Fruit fly (Drosophila melanogaster): ENCODE results near the gene CG32459.
A peak's percentile ranks its signal among the peaks of the same experiment; 100 is the strongest.

DNA sequence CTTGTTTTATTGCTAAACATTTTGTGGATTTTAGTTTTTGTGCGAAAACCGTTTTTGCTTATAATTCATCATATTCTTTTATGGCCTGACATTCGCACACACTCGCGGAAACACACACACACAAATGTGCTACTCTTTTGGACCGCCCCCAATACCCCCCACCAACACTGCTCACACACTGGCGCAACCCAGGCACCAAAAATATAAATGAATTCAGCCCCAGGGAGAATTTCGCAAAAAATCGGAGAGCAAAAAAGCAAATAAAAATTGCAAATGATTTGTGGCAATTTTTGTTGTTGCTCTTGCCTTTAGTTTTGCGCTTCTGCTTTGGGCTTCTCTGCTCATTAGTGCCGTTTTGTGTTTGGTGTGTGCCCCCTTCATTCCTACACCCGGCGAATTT is 32.6 kb downstream of the CG32459 start:
- TF ChIP-seq kay (GFP tag; ENCODE audit: borderline replicate concordance) (peak; percentile 59), CG7101 (tag; optimal IDR thresholded peaks at IDR 0.05) (no peak)

Data from whole organism, adult.